Fruit fly (Drosophila melanogaster) whole organism, wandering third instar larva: ENCODE data around the gene CG46427.

ENCODE experiments used
- Jra ChIP-seq: sonication (Bioruptor generic); optimal IDR thresholded peaks from 2 replicates; lab custom pipeline; 2016; ENCODE audit warnings: missing biosample characterization, missing genetic modification characterization
- Mio ChIP-seq: sonication (Bioruptor generic); optimal IDR thresholded peaks from 2 replicates; lab custom pipeline; 2016; ENCODE audit warnings: missing biosample characterization, missing genetic modification characterization
- Myc ChIP-seq: fragments of >200 bp; optimal IDR thresholded peaks from 2 replicates; lab custom pipeline; 2017
- Sp1 ChIP-seq: fragments of 200-800 bp; sonication (Bioruptor generic); optimal IDR thresholded peaks from 3 replicates; lab custom pipeline; 2019; ENCODE audit warnings: missing biosample characterization, mild to moderate bottlenecking, missing genetic modification characterization, moderate library complexity
- dl ChIP-seq, 2 experiments: fragments of 175-275, 200-275 bp in 1 of 2; fragments of 200-275 bp in 1 of 2; sonication (Bioruptor generic); optimal IDR thresholded peaks; lab custom pipeline; 2018; ENCODE audit warnings: mild to moderate bottlenecking in 2 of 2, missing biosample characterization in 2 of 2, missing genetic modification characterization in 2 of 2, moderate library complexity in 2 of 2; ENCODE audit not compliant: partially characterized antibody in 2 of 2, insufficient read depth in 1 of 2
- h ChIP-seq: fragments of 200-800 bp; sonication (Bioruptor generic); optimal IDR thresholded peaks from 3 replicates; lab custom pipeline; 2016; ENCODE audit warnings: missing biosample characterization, mild to moderate bottlenecking, missing genetic modification characterization
- pan ChIP-seq: fragments of >200 bp; optimal IDR thresholded peaks from 2 replicates; lab custom pipeline; 2017
- usp ChIP-seq: fragments of >200 bp; optimal IDR thresholded peaks from 2 replicates; lab custom pipeline; 2017; ENCODE audit warnings: missing biosample characterization, missing genetic modification characterization

DNA sequence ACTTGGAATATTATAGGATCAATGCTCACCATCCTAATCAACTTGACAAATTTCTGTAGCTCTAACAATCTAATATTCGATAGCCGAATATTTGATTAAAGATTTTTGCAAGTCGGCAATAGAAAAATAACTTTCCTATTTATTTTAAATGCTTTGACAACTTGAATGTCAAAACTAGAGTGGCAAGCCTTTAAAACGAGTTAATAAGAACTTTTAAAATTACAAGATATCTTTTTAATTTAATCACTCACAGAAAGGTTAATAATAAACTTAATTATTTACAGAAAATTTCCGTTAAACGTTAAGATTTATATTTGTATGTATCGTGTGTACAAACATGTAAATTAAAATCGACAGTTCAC, at the start of gene CG46427, which contains the start of gene CG17207:
- TF ChIP-seq dl (GFP tag; optimal IDR thresholded peaks at IDR 0.05; lab: Kevin White, UChicago; ENCODE audit: insufficient read depth in 1 of 2, partially characterized antibody in 2 of 2) (no peak), pan (no peak), Myc (lab: Kevin White, UChicago) (no peak), Mio (GFP tag; lab: Kevin White, UChicago) (no peak), h (GFP tag; lab: Kevin White, UChicago) (no peak), Sp1 (GFP tag; lab: Kevin White, UChicago) (no peak), Jra (no peak), usp (no peak)
